Worm (Caenorhabditis elegans) whole organism, early embryonic: ENCODE results near the gene F55F10.1.

ENCODE experiments used
- ama-1 ChIP-seq: fragments of 150-350 bp; optimal IDR thresholded peaks from 2 replicates; lab custom pipeline; 2014
- ceh-36 ChIP-seq: sonication (generic microtip); optimal IDR thresholded peaks from 2 replicates; lab custom pipeline; 2016; ENCODE audit warnings: missing genetic modification characterization, inconsistent platforms, missing compliant biosample characterization
- flt-1 ChIP-seq: fragments of 200-800 bp; sonication (Bioruptor generic); IDR thresholded peaks from 2 replicates; pipeline ENCODE4 v1.3.6; 2022; ENCODE audit warnings: missing genetic modification characterization, missing compliant biosample characterization
- hmg-4 ChIP-seq: fragments of 200-800 bp; sonication (Bioruptor generic); optimal IDR thresholded peaks from 2 replicates; lab custom pipeline; 2018; ENCODE audit warnings: mild to moderate bottlenecking, missing genetic modification characterization, missing compliant biosample characterization

DNA sequence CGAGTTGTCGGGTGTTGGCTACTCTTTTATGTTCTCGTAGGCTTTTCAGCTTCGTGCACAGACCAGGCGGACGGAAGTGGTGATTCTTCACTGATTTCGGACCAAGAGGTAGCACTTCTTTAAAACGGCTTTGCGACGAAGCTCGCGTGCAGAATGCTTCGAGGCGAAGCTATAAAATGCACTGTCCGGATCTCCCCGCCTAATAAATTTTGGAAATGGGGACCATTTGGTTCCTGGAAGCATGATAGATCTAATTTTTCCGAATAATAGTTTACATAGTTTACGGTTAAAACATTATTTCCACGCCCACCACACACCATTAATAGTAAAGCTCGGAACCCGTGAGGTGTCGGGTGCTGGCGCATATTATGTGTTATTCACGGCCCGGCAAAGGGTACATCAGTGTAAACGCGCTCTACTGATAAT lies 13.0 kb upstream of the F55F10.1 start:
- TF ChIP-seq hmg-4 (GFP tag; lab: Kevin White, UChicago), result no peak
- TF ChIP-seq ama-1 (lab: Kevin White, UChicago), result peak; percentile 53
- no peak for TF ChIP-seq ceh-36 (tag; lab: Kevin White, UChicago)
- TF ChIP-seq flt-1 (GFP tag; lab: Robert Waterston, UW), result no peak
